Worm (Caenorhabditis elegans) whole organism, late embryonic: ENCODE results near the gene nhr-274.

Source experiments
- C38D4.7 ChIP-seq: fragments of 200-800 bp; sonication (Bioruptor generic); optimal IDR thresholded peaks from 2 replicates; lab custom pipeline; 2018; ENCODE audit warnings: mild to moderate bottlenecking, missing genetic modification characterization, moderate library complexity, missing compliant biosample characterization
- F13H6.1 ChIP-seq: sonication (generic microtip); optimal IDR thresholded peaks from 2 replicates; lab custom pipeline; 2016; ENCODE audit warnings: missing genetic modification characterization, missing compliant biosample characterization
- ceh-19 ChIP-seq: fragments of 200-800 bp; sonication (Bioruptor generic); optimal IDR thresholded peaks from 2 replicates; lab custom pipeline; 2018; ENCODE audit warnings: mild to moderate bottlenecking, missing genetic modification characterization, missing compliant biosample characterization
- ceh-22 ChIP-seq: sonication (generic microtip); optimal IDR thresholded peaks from 2 replicates; lab custom pipeline; 2017; ENCODE audit warnings: missing biosample characterization, missing genetic modification characterization
- ceh-30 ChIP-seq: fragments of 150-350 bp; optimal IDR thresholded peaks from 2 replicates; lab custom pipeline; 2014; ENCODE audit warnings: missing biosample characterization, missing genetic modification characterization
- ceh-31 ChIP-seq: sonication (generic microtip); optimal IDR thresholded peaks from 2 replicates; lab custom pipeline; 2016; ENCODE audit warnings: missing genetic modification characterization, missing compliant biosample characterization
- ceh-34 ChIP-seq: sonication (generic microtip); optimal IDR thresholded peaks from 2 replicates; lab custom pipeline; 2016; ENCODE audit warnings: mild to moderate bottlenecking, missing genetic modification characterization, missing compliant biosample characterization
- dmd-4 ChIP-seq: sonication (generic microtip); optimal IDR thresholded peaks from 2 replicates; lab custom pipeline; 2016; ENCODE audit warnings: borderline replicate concordance, missing genetic modification characterization, missing compliant biosample characterization
- elt-2 ChIP-seq: sonication (generic microtip); optimal IDR thresholded peaks from 2 replicates; lab custom pipeline; 2016; ENCODE audit warnings: missing genetic modification reagents, missing genetic modification characterization, missing compliant biosample characterization
- ets-4 ChIP-seq: sonication (generic microtip); optimal IDR thresholded peaks from 2 replicates; lab custom pipeline; 2016; ENCODE audit warnings: missing genetic modification characterization, missing compliant biosample characterization
- fax-1 ChIP-seq: sonication (generic microtip); optimal IDR thresholded peaks from 2 replicates; lab custom pipeline; 2016; ENCODE audit warnings: missing genotype, missing genetic modification characterization, missing compliant biosample characterization
- fkh-10 ChIP-seq: fragments of 150-350 bp; optimal IDR thresholded peaks from 2 replicates; lab custom pipeline; 2014; ENCODE audit warnings: missing biosample characterization, missing genetic modification reagents, missing genetic modification characterization
- fkh-6 ChIP-seq: sonication (generic microtip); optimal IDR thresholded peaks from 2 replicates; lab custom pipeline; 2016; ENCODE audit warnings: missing genetic modification characterization, missing compliant biosample characterization
- gmeb-2 ChIP-seq: sonication (generic microtip); optimal IDR thresholded peaks from 2 replicates; lab custom pipeline; 2016; ENCODE audit warnings: missing genetic modification characterization, inconsistent platforms, missing compliant biosample characterization
- hlh-13 ChIP-seq: fragments of 200-800 bp; sonication (Bioruptor generic); optimal IDR thresholded peaks from 2 replicates; lab custom pipeline; 2018; ENCODE audit warnings: mild to moderate bottlenecking, missing genetic modification characterization, missing compliant biosample characterization
- hlh-15 ChIP-seq: sonication (generic microtip); optimal IDR thresholded peaks from 2 replicates; lab custom pipeline; 2016; ENCODE audit warnings: missing genetic modification characterization, missing compliant biosample characterization
- hlh-30 ChIP-seq: sonication (generic microtip); optimal IDR thresholded peaks from 2 replicates; lab custom pipeline; 2017; ENCODE audit warnings: antibody characterized with exemption, missing genetic modification characterization, missing compliant biosample characterization; ENCODE audit not compliant: insufficient read depth
- hlh-8 ChIP-seq: sonication (generic microtip); optimal IDR thresholded peaks from 2 replicates; lab custom pipeline; 2016; ENCODE audit warnings: missing genotype, missing genetic modification characterization, missing compliant biosample characterization
- lim-6 ChIP-seq: sonication (generic microtip); optimal IDR thresholded peaks from 2 replicates; lab custom pipeline; 2016; ENCODE audit warnings: missing genetic modification characterization, missing compliant biosample characterization
- mec-3 ChIP-seq: sonication (generic microtip); optimal IDR thresholded peaks from 2 replicates; lab custom pipeline; 2016; ENCODE audit warnings: borderline replicate concordance, missing genetic modification characterization, missing compliant biosample characterization
- nfya-1 ChIP-seq: sonication (generic microtip); optimal IDR thresholded peaks from 2 replicates; lab custom pipeline; 2017; ENCODE audit warnings: missing genetic modification characterization, mild to moderate bottlenecking, missing compliant biosample characterization, antibody characterized with exemption, moderate library complexity
- nhr-232 ChIP-seq: sonication (generic microtip); optimal IDR thresholded peaks from 2 replicates; lab custom pipeline; 2016; ENCODE audit warnings: missing genetic modification characterization, missing compliant biosample characterization
- npax-4 ChIP-seq: sonication (generic microtip); optimal IDR thresholded peaks from 2 replicates; lab custom pipeline; 2016; ENCODE audit warnings: missing genetic modification characterization, missing compliant biosample characterization
- odd-2 ChIP-seq: sonication (generic microtip); optimal IDR thresholded peaks from 2 replicates; lab custom pipeline; 2017; ENCODE audit warnings: antibody characterized with exemption, mild to moderate bottlenecking, missing genetic modification characterization, missing compliant biosample characterization
- pha-2 ChIP-seq: sonication (generic microtip); optimal IDR thresholded peaks from 2 replicates; lab custom pipeline; 2017; ENCODE audit warnings: mild to moderate bottlenecking, missing genetic modification characterization, missing compliant biosample characterization
- pha-4 ChIP-seq: fragments of 150-350 bp; optimal IDR thresholded peaks from 2 replicates; lab custom pipeline; 2018; ENCODE audit warnings: missing biosample characterization, missing genetic modification reagents, missing genetic modification characterization
- pqm-1 ChIP-seq: sonication (generic microtip); optimal IDR thresholded peaks from 2 replicates; lab custom pipeline; 2016; ENCODE audit warnings: missing genetic modification characterization, missing compliant biosample characterization
- ref-2 ChIP-seq: sonication (generic microtip); optimal IDR thresholded peaks from 2 replicates; lab custom pipeline; 2016; ENCODE audit warnings: missing genetic modification characterization, missing compliant biosample characterization
- sdc-2 ChIP-seq: sonication (generic microtip); optimal IDR thresholded peaks from 2 replicates; lab custom pipeline; 2016; ENCODE audit warnings: missing genotype, missing genetic modification characterization, missing compliant biosample characterization
- tbx-2 ChIP-seq: sonication (generic microtip); optimal IDR thresholded peaks from 2 replicates; lab custom pipeline; 2016; ENCODE audit warnings: missing genetic modification characterization, missing compliant biosample characterization
- tbx-7 ChIP-seq: sonication (generic microtip); optimal IDR thresholded peaks from 2 replicates; lab custom pipeline; 2016; ENCODE audit warnings: missing genotype, missing genetic modification characterization, missing compliant biosample characterization
- unc-3 ChIP-seq, 2 experiments: fragments of 200-800 bp in 1 of 2; sonication (Bioruptor generic) in 1 of 2; sonication (generic microtip) in 1 of 2; conservative IDR thresholded peaks in 1 of 2; optimal IDR thresholded peaks in 1 of 2; 2 replicates each; pipeline versions ENCODE4 v1.3.6 to Lab custom; 2016 to 2022; ENCODE audit warnings: missing compliant biosample characterization in 2 of 2, missing genetic modification characterization in 2 of 2, missing genetic modification reagents in 1 of 2
- unc-42 ChIP-seq: sonication (generic microtip); optimal IDR thresholded peaks from 2 replicates; lab custom pipeline; 2016; ENCODE audit warnings: missing genotype, missing genetic modification characterization, missing compliant biosample characterization
- unc-86 ChIP-seq: sonication (generic microtip); optimal IDR thresholded peaks from 2 replicates; lab custom pipeline; 2016; ENCODE audit warnings: missing genetic modification characterization, missing compliant biosample characterization
- zip-5 ChIP-seq: sonication (generic microtip); optimal IDR thresholded peaks from 2 replicates; lab custom pipeline; 2016; ENCODE audit warnings: missing genetic modification characterization, missing compliant biosample characterization
- ztf-16 ChIP-seq: sonication (generic microtip); optimal IDR thresholded peaks from 2 replicates; lab custom pipeline; 2017; ENCODE audit warnings: missing genetic modification characterization, missing compliant biosample characterization

nhr-274 gene

ce11 chrIV:1659045-1659741, 14.1 kb upstream of the nhr-274 start, which contains the start of gene rps-28 (continued):
- TF ChIP-seq ceh-34 (tag; lab: Kevin White, UChicago) (peak; percentile 96), ceh-19 (peak; percentile 84), tbx-7 (tag; lab: Kevin White, UChicago) (peak; percentile 46), unc-42 (tag; lab: Kevin White, UChicago) (peak; percentile 98), ceh-31 (peak; percentile 95), unc-86 (tag; lab: Kevin White, UChicago) (peak; percentile 91), npax-4 (tag; lab: Kevin White, UChicago) (peak; percentile 61), nhr-232 (peak; percentile 63), ets-4 (tag; lab: Kevin White, UChicago) (peak; percentile 82), hlh-8 (tag; lab: Kevin White, UChicago) (peak; percentile 61), C38D4.7 (GFP tag; lab: Kevin White, UChicago) (peak; percentile 60), pha-4 (no peak), hlh-30 (tag; lab: Kevin White, UChicago) (peak; percentile 64), nfya-1 (tag; lab: Kevin White, UChicago) (peak; percentile 99), hlh-13 (GFP tag; lab: Kevin White, UChicago) (peak; percentile 39), fkh-10 (peak; percentile 25), hlh-15 (tag; lab: Kevin White, UChicago) (no peak), F13H6.1 (tag; lab: Kevin White, UChicago) (peak; percentile 84), sdc-2 (tag; lab: Kevin White, UChicago) (peak; percentile 50), fkh-6 (tag; lab: Kevin White, UChicago) (peak; percentile 78), ztf-16 (tag; lab: Kevin White, UChicago) (peak; percentile 91), pqm-1 (peak; percentile 12), fax-1 (tag; lab: Kevin White, UChicago) (peak; percentile 73), pha-2 (tag; lab: Kevin White, UChicago) (peak; percentile 80), ceh-30 (tag; lab: Kevin White, UChicago) (peak; percentile 97), ref-2 (tag; lab: Kevin White, UChicago) (peak; percentile 95), elt-2 (tag; lab: Kevin White, UChicago) (peak; percentile 97), gmeb-2 (peak; percentile 68), ceh-22 (no peak), dmd-4 (tag; lab: Kevin White, UChicago) (no peak), odd-2 (peak; percentile 53), unc-3 (GFP tag; conservative IDR thresholded peaks at IDR 0.05; lab: Robert Waterston, UW) (peak; percentile 79), unc-3 (tag; optimal IDR thresholded peaks at IDR 0.05; lab: Kevin White, UChicago) (peak; percentile 90), mec-3 (no peak)
- TF ChIP-seq, all 69 proteins: peak for 60

ce11 chrIV:1657069-1657468, 12.0 kb upstream of the nhr-274 start:
- peak; percentile 36 for TF ChIP-seq hlh-30 (tag; lab: Kevin White, UChicago)
- no peak for TF ChIP-seq ceh-34 (tag; lab: Kevin White, UChicago)
- peak; percentile 16 for TF ChIP-seq ceh-19

ce11 chrIV:1655312-1655711, 10.2 kb upstream of the nhr-274 start:
- TF ChIP-seq lim-6 (tag; lab: Kevin White, UChicago) (no peak), mec-3 (no peak), ceh-22 (no peak), nfya-1 (tag; lab: Kevin White, UChicago) (peak; percentile 41)

ce11 chrIV:1649794-1650193, 4.7 kb upstream of the nhr-274 start:
- no peak for TF ChIP-seq tbx-2 (tag; lab: Kevin White, UChicago)
- no peak for TF ChIP-seq ceh-31
- no peak for TF ChIP-seq hlh-8 (tag; lab: Kevin White, UChicago)
- no peak for TF ChIP-seq mec-3
- TF ChIP-seq hlh-30 (tag; lab: Kevin White, UChicago): peak; percentile 44
- no peak for TF ChIP-seq zip-5 (tag; lab: Kevin White, UChicago)
- TF ChIP-seq odd-2: no peak
